Worm (Caenorhabditis elegans) whole organism, L1 larva: ENCODE measurements around the gene B0524.3.
A peak's percentile ranks its signal among the peaks of the same experiment; 100 is the strongest.

Experiments
- C16A3.4 ChIP-seq: fragments of 150-350 bp; optimal IDR thresholded peaks from 2 replicates; lab custom pipeline; 2014; ENCODE audit warnings: missing biosample characterization, missing genetic modification characterization
- F16B12.6 ChIP-seq: fragments of 150-350 bp; optimal IDR thresholded peaks from 2 replicates; lab custom pipeline; 2014; ENCODE audit warnings: missing biosample characterization, missing genetic modification characterization
- alr-1 ChIP-seq: fragments of 200-800 bp; sonication (Bioruptor generic); optimal IDR thresholded peaks from 2 replicates; lab custom pipeline; 2018; ENCODE audit warnings: borderline replicate concordance, mild to moderate bottlenecking, missing genetic modification characterization, missing compliant biosample characterization
- aly-2 ChIP-seq: fragments of 150-350 bp; optimal IDR thresholded peaks from 2 replicates; lab custom pipeline; 2014; ENCODE audit warnings: missing biosample characterization, missing genetic modification characterization
- ama-1 ChIP-seq: fragments of 150-350 bp; optimal IDR thresholded peaks from 2 replicates; lab custom pipeline; 2014
- ceh-8 ChIP-seq: fragments of 200-800 bp; sonication (Bioruptor generic); optimal IDR thresholded peaks from 2 replicates; lab custom pipeline; 2018; ENCODE audit warnings: mild to moderate bottlenecking, missing genetic modification characterization, moderate library complexity, missing compliant biosample characterization
- ceh-82 ChIP-seq, 3 experiments: fragments of 150-350 bp in 1 of 3; sonication (generic microtip) in 2 of 3; optimal IDR thresholded peaks; 2 replicates each; lab custom pipeline; 2014 to 2017; ENCODE audit warnings: missing biosample characterization in 3 of 3, missing genetic modification characterization in 3 of 3
- ceh-90 ChIP-seq: sonication (generic microtip); optimal IDR thresholded peaks from 2 replicates; lab custom pipeline; 2016; ENCODE audit warnings: missing genetic modification characterization, missing compliant biosample characterization
- efl-3 ChIP-seq: fragments of 200-800 bp; sonication (Bioruptor generic); optimal IDR thresholded peaks from 2 replicates; lab custom pipeline; 2018; ENCODE audit warnings: mild to moderate bottlenecking, missing genetic modification characterization, missing compliant biosample characterization
- egl-13 ChIP-seq: sonication (generic microtip); optimal IDR thresholded peaks from 2 replicates; lab custom pipeline; 2016; ENCODE audit warnings: missing genotype, missing genetic modification reagents, missing genetic modification characterization, missing compliant biosample characterization
- elt-2 ChIP-seq: sonication (generic microtip); optimal IDR thresholded peaks from 2 replicates; lab custom pipeline; 2016; ENCODE audit warnings: missing genetic modification characterization, mild to moderate bottlenecking, inconsistent platforms, missing compliant biosample characterization, missing genetic modification reagents
- ets-5 ChIP-seq: fragments of 200-800 bp; sonication (Bioruptor generic); IDR thresholded peaks from 2 replicates; pipeline ENCODE4 v1.3.6; 2022; ENCODE audit warnings: missing genetic modification characterization, missing compliant biosample characterization
- fkh-4 ChIP-seq: sonication (generic microtip); optimal IDR thresholded peaks from 2 replicates; lab custom pipeline; 2016; ENCODE audit warnings: missing compliant biosample characterization, missing genetic modification characterization, borderline replicate concordance
- fkh-8 ChIP-seq: sonication (generic microtip); optimal IDR thresholded peaks from 2 replicates; lab custom pipeline; 2016; ENCODE audit warnings: mild to moderate bottlenecking, missing genetic modification characterization, missing compliant biosample characterization
- grh-1 ChIP-seq: fragments of 200-800 bp; sonication (Bioruptor generic); IDR thresholded peaks from 2 replicates; pipeline ENCODE4 v1.3.6; 2022; ENCODE audit warnings: missing genetic modification reagents, missing genetic modification characterization, missing compliant biosample characterization
- hlh-17 ChIP-seq: fragments of 200-800 bp; sonication (Bioruptor generic); optimal IDR thresholded peaks from 2 replicates; lab custom pipeline; 2018; ENCODE audit warnings: missing genetic modification characterization, mild to moderate bottlenecking, missing compliant biosample characterization, moderate library complexity, borderline replicate concordance
- hlh-4 ChIP-seq: sonication (generic microtip); optimal IDR thresholded peaks from 2 replicates; lab custom pipeline; 2016; ENCODE audit warnings: mild to moderate bottlenecking, missing genetic modification characterization, missing compliant biosample characterization
- jun-1 ChIP-seq: fragments of 150-350 bp; optimal IDR thresholded peaks from 2 replicates; lab custom pipeline; 2014; ENCODE audit warnings: missing biosample characterization, missing genetic modification reagents, missing genetic modification characterization
- lin-13 ChIP-seq: fragments of 150-350 bp; optimal IDR thresholded peaks from 2 replicates; lab custom pipeline; 2014; ENCODE audit warnings: missing biosample characterization, missing genetic modification reagents, missing genetic modification characterization
- lin-14 ChIP-seq: fragments of 200-800 bp; sonication (Bioruptor generic); optimal IDR thresholded peaks from 2 replicates; lab custom pipeline; 2018; ENCODE audit warnings: mild to moderate bottlenecking, missing genetic modification characterization, moderate library complexity, missing compliant biosample characterization
- lin-35 ChIP-seq, 2 experiments: fragments of 150-350 bp; optimal IDR thresholded peaks; 2 replicates each; lab custom pipeline; 2014; ENCODE audit warnings: missing biosample characterization in 2 of 2, missing genetic modification characterization in 2 of 2, missing genetic modification reagents in 2 of 2
- lin-39 ChIP-seq: fragments of 150-350 bp; optimal IDR thresholded peaks from 2 replicates; lab custom pipeline; 2014; ENCODE audit warnings: missing biosample characterization, missing genetic modification reagents, missing genetic modification characterization
- lir-3 ChIP-seq: sonication (generic microtip); optimal IDR thresholded peaks from 2 replicates; lab custom pipeline; 2016; ENCODE audit warnings: mild to moderate bottlenecking, missing genetic modification characterization, moderate library complexity, missing compliant biosample characterization; ENCODE audit not compliant: poor library complexity
- lsy-2 ChIP-seq, 2 experiments: fragments of 150-350 bp; optimal IDR thresholded peaks; 2 replicates each; lab custom pipeline; 2014; ENCODE audit warnings: missing biosample characterization in 2 of 2, missing genetic modification characterization in 2 of 2
- mab-9 ChIP-seq: fragments of 200-800 bp; sonication (Bioruptor generic); IDR thresholded peaks from 2 replicates; pipeline ENCODE4 v1.3.6; 2022; ENCODE audit warnings: missing genetic modification reagents, missing genetic modification characterization, missing compliant biosample characterization
- mdl-1 ChIP-seq, 2 experiments: fragments of 150-350 bp; optimal IDR thresholded peaks; 2 replicates each; lab custom pipeline; 2014 to 2017; ENCODE audit warnings: missing biosample characterization in 2 of 2, missing genetic modification characterization in 2 of 2, inconsistent platforms in 1 of 2
- mef-2 ChIP-seq: fragments of 150-350 bp; optimal IDR thresholded peaks from 2 replicates; lab custom pipeline; 2014; ENCODE audit warnings: missing biosample characterization, missing genetic modification characterization
- mep-1 ChIP-seq: fragments of 150-350 bp; optimal IDR thresholded peaks from 2 replicates; lab custom pipeline; 2014; ENCODE audit warnings: missing biosample characterization, missing genetic modification characterization
- nhr-19 ChIP-seq: fragments of 200-800 bp; sonication (Bioruptor generic); conservative IDR thresholded peaks from 2 replicates; pipeline ENCODE4 v1.3.6; 2022; ENCODE audit warnings: missing genetic modification characterization, missing compliant biosample characterization
- nhr-20 ChIP-seq: sonication (generic microtip); optimal IDR thresholded peaks from 2 replicates; lab custom pipeline; 2016; ENCODE audit warnings: mild to moderate bottlenecking, missing genetic modification characterization, missing compliant biosample characterization
- nhr-28 ChIP-seq: fragments of 150-350 bp; optimal IDR thresholded peaks from 2 replicates; lab custom pipeline; 2014; ENCODE audit warnings: missing biosample characterization, missing genetic modification characterization
- nhr-71 ChIP-seq: sonication (generic microtip); optimal IDR thresholded peaks from 2 replicates; lab custom pipeline; 2016; ENCODE audit warnings: mild to moderate bottlenecking, missing genetic modification characterization, moderate library complexity, missing compliant biosample characterization
- nhr-77 ChIP-seq: fragments of 150-350 bp; optimal IDR thresholded peaks from 2 replicates; lab custom pipeline; 2014; ENCODE audit warnings: missing biosample characterization, missing genetic modification characterization
- nhr-90 ChIP-seq: sonication (generic microtip); optimal IDR thresholded peaks from 2 replicates; lab custom pipeline; 2016; ENCODE audit warnings: mild to moderate bottlenecking, missing genetic modification characterization, missing compliant biosample characterization; ENCODE audit not compliant: poor library complexity
- pag-3 ChIP-seq: sonication (generic microtip); optimal IDR thresholded peaks from 2 replicates; lab custom pipeline; 2017; ENCODE audit warnings: missing genetic modification characterization, mild to moderate bottlenecking, missing compliant biosample characterization, antibody characterized with exemption, borderline replicate concordance; ENCODE audit not compliant: insufficient read depth
- pax-3 ChIP-seq: fragments of 200-800 bp; sonication (Bioruptor generic); optimal IDR thresholded peaks from 2 replicates; lab custom pipeline; 2018; ENCODE audit warnings: mild to moderate bottlenecking, missing genetic modification characterization, moderate library complexity, missing compliant biosample characterization
- pqm-1 ChIP-seq: sonication (generic microtip); optimal IDR thresholded peaks from 3 replicates; lab custom pipeline; 2017; ENCODE audit warnings: missing biosample characterization, missing genetic modification characterization
- sptf-1 ChIP-seq: fragments of 150-350 bp; optimal IDR thresholded peaks from 2 replicates; lab custom pipeline; 2014; ENCODE audit warnings: missing biosample characterization, missing genetic modification characterization
- sup-37 ChIP-seq: fragments of 200-800 bp; sonication (Bioruptor generic); optimal IDR thresholded peaks from 2 replicates; lab custom pipeline; 2018; ENCODE audit warnings: mild to moderate bottlenecking, missing genetic modification characterization, missing compliant biosample characterization
- tlp-1 ChIP-seq: fragments of 150-350 bp; optimal IDR thresholded peaks from 2 replicates; lab custom pipeline; 2014; ENCODE audit warnings: missing biosample characterization, missing genetic modification characterization
- unc-30 ChIP-seq: sonication (generic microtip); optimal IDR thresholded peaks from 2 replicates; lab custom pipeline; 2017; ENCODE audit warnings: missing biosample characterization, missing genetic modification characterization
- unc-86 ChIP-seq: sonication (generic microtip); optimal IDR thresholded peaks from 2 replicates; lab custom pipeline; 2016; ENCODE audit warnings: missing genetic modification characterization, missing compliant biosample characterization
- vab-15 ChIP-seq: sonication (generic microtip); optimal IDR thresholded peaks from 2 replicates; lab custom pipeline; 2017; ENCODE audit warnings: missing genotype, mild to moderate bottlenecking, missing genetic modification characterization, missing compliant biosample characterization
- zag-1 ChIP-seq: fragments of 150-350 bp; optimal IDR thresholded peaks from 2 replicates; lab custom pipeline; 2014; ENCODE audit warnings: missing biosample characterization, missing genetic modification characterization
- zip-4 ChIP-seq: fragments of 200-800 bp; sonication (Bioruptor generic); optimal IDR thresholded peaks from 2 replicates; lab custom pipeline; 2018; ENCODE audit warnings: mild to moderate bottlenecking, missing genetic modification characterization, moderate library complexity, missing compliant biosample characterization
- ztf-11 ChIP-seq, 2 experiments: sonication (generic microtip); optimal IDR thresholded peaks; 2 replicates each; lab custom pipeline; 2016 to 2017; ENCODE audit warnings: missing genetic modification characterization in 2 of 2, missing biosample characterization in 1 of 2, missing compliant biosample characterization in 1 of 2
- ztf-4 ChIP-seq: fragments of 150-350 bp; optimal IDR thresholded peaks from 2 replicates; lab custom pipeline; 2014; ENCODE audit warnings: missing biosample characterization, missing genetic modification characterization

Gene B0524.3

DNA sequence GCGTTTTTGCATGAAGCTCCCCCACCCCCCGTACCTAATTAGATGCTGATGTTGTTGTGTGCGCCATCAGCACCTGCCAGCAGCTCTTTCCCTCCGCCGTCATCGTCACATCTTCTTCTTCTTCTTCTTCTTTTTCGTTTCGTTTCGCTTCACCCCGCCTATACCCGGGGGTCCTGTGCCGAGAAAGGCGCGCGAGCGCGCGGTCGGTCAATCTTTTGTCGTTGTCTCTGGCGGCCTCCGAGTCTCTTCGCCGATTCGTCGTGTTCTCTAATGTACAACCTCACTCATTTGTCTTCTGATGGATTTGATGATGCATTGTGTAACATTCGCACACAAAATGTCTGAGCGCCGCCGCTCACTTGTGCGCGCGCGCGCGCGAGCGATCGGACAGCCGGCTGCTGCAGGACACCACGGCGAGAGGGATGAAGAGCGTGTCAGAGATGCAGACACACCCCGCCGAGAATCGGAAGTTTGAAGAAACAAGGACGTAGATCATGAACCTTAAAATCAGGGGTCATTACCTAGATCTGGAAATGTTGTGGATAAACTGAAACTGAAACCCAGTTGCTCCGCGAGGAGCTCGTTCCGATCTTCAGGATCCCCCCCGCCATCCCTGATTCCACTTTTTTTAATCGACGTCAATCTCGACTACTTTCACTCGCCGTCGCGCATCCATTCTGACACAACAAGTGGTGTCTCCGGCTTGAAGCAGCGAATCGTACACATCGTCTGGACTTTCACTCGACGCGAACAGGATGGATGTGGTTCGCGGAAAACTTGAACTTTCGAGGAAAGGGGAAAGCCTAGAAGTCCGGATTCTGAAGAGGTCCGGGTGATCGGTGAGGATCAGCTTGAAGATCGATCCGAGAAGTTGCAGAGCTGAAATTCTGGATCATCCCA lies 36.2 kb downstream of the B0524.3 start (continued):
- TF ChIP-seq nhr-71 (tag; lab: Kevin White, UChicago) (peak; percentile 99), pqm-1 (tag; lab: Kevin White, UChicago) (no peak), aly-2 (peak; percentile 33), zip-4 (GFP tag; lab: Kevin White, UChicago) (peak; percentile 60), alr-1 (tag; lab: Kevin White, UChicago) (no peak), egl-13 (peak; percentile 82), nhr-28 (no peak), lir-3 (tag; lab: Kevin White, UChicago) (peak; percentile 59), ceh-90 (tag; lab: Kevin White, UChicago) (no peak), mab-9 (GFP tag; lab: Robert Waterston, UW) (peak; percentile 83), lin-14 (GFP tag; lab: Kevin White, UChicago) (peak; percentile 100)

DNA sequence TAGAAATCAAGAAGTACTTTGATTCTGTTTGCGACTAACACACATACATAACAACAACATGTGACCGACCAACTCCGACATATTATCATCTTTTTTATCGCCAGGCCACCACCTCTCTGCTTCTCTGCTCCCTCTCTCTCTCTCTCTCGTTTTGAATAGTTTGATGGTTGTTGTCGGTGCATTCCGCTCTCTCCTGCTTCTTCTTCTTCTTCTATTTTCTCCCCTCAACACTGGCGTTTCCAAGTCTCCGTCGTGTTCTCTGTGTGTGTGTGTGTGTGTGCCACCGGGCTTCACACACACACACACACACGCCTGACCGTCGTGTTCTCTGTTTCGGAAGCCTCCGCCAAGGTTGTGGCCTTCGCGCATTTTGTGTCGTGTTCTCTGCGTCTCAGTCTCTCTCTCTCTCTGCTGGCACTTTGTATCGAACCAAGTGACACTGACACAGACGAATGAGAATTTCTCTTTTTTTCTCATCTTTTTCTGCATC lies 37.6 kb downstream of the B0524.3 start:
- TF ChIP-seq ztf-4 (tag; lab: Kevin White, UChicago) = peak; percentile 94
- peak; percentile 97 for TF ChIP-seq jun-1 (tag; lab: Kevin White, UChicago)
- peak; percentile 85 for TF ChIP-seq sup-37 (GFP tag; lab: Kevin White, UChicago)
- peak; percentile 71 for TF ChIP-seq vab-15 (tag; lab: Kevin White, UChicago)
- peak; percentile 93 for TF ChIP-seq mef-2
- TF ChIP-seq egl-13 = peak; percentile 99
- peak; percentile 93 for TF ChIP-seq grh-1 (GFP tag; lab: Robert Waterston, UW)
- TF ChIP-seq elt-2 (tag; lab: Kevin White, UChicago) = peak; percentile 99
- TF ChIP-seq ceh-82 (tag; optimal IDR thresholded peaks at IDR 0.05; lab: Kevin White, UChicago) = peak; percentile 87 to 91 (median 91)
- TF ChIP-seq nhr-20 (tag; lab: Kevin White, UChicago) = peak; percentile 100
- peak in 1 of 2 experiments; percentile 89 for TF ChIP-seq ztf-11 (tag; optimal IDR thresholded peaks at IDR 0.05; lab: Kevin White, UChicago)
- TF ChIP-seq lir-3 (tag; lab: Kevin White, UChicago) = peak; percentile 88
- TF ChIP-seq lin-39 (tag; lab: Kevin White, UChicago) = peak; percentile 89
- TF ChIP-seq lin-13 = peak; percentile 86
- TF ChIP-seq efl-3 (GFP tag; lab: Kevin White, UChicago) = peak; percentile 86
- TF ChIP-seq fkh-4 (tag; lab: Kevin White, UChicago) = peak; percentile 70
- TF ChIP-seq unc-86 = peak; percentile 99
- TF ChIP-seq hlh-17 (GFP tag; lab: Kevin White, UChicago) = no peak
- TF ChIP-seq lsy-2 (tag; optimal IDR thresholded peaks at IDR 0.05; lab: Kevin White, UChicago) = peak; percentile 91 to 93
- TF ChIP-seq ama-1 = peak; percentile 30
- TF ChIP-seq mep-1 = peak; percentile 82
- peak; percentile 66 for TF ChIP-seq ceh-8 (GFP tag; lab: Kevin White, UChicago)
- TF ChIP-seq mdl-1 (tag; optimal IDR thresholded peaks at IDR 0.05; lab: Kevin White, UChicago) = peak; percentile 75 to 96
- peak; percentile 98 for TF ChIP-seq nhr-19 (GFP tag; lab: Robert Waterston, UW)
- peak; percentile 100 for TF ChIP-seq nhr-71 (tag; lab: Kevin White, UChicago)
- TF ChIP-seq pag-3 (tag; lab: Kevin White, UChicago) = no peak
- TF ChIP-seq pax-3 (tag; lab: Kevin White, UChicago) = peak; percentile 94
- TF ChIP-seq tlp-1 (tag; lab: Kevin White, UChicago) = no peak
- peak; percentile 68 to 87 for TF ChIP-seq lin-35 (GFP tag; optimal IDR thresholded peaks at IDR 0.05; lab: Kevin White, UChicago)
- peak; percentile 84 for TF ChIP-seq zag-1 (tag; lab: Kevin White, UChicago)
- peak; percentile 1 for TF ChIP-seq hlh-4 (tag; lab: Kevin White, UChicago)
- TF ChIP-seq sptf-1 (tag; lab: Kevin White, UChicago) = no peak
- TF ChIP-seq C16A3.4 (tag; lab: Kevin White, UChicago) = peak; percentile 85
- peak; percentile 8 for TF ChIP-seq F16B12.6 (tag; lab: Kevin White, UChicago)
- peak; percentile 92 for TF ChIP-seq nhr-77
- TF ChIP-seq unc-30 (tag; lab: Kevin White, UChicago) = no peak
- TF ChIP-seq nhr-90 (tag; lab: Kevin White, UChicago) = peak; percentile 97
- peak; percentile 61 for TF ChIP-seq nhr-28
- peak; percentile 96 for TF ChIP-seq fkh-8
- no peak for TF ChIP-seq ets-5 (GFP tag; lab: Robert Waterston, UW)
